Fruit fly (Drosophila melanogaster): Measurements from ENCODE around the gene Nedd4.

Nedd4 gene

DNA sequence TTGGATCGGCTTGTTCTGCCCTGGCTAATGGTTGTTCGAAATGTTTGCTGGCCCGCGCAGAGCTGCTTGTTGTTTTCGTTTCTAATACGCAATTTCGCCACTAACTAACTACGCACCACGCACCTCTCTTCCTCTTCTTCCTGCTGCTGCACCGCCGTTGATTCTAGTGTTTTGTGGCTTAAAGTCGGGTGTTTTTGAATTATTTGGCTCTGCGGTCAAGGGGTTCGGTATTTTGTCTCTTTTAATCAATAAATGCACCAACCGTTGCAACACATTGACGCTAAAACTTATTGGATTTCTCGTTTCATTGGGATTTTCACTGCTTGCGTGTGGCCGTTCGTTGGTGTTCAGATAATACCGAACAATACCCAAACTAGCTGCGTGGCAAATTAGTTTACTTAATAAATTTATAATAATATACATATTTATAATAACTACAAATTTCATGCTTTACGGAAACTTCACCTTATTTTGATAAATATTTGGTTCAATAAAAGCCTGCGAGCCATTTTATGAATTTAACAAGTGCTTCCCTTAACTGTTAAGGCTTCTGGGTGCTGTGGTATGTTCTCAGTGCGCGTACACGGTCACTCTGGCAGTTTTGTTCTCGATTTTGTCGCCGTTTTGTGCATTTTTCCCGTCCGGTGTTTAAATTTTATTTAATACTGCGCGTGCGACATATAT lies at the start of gene Nedd4, which contains the start of gene Edc3 (continued):
- TF ChIP-seq CG9437 (GFP tag; optimal IDR thresholded peaks at IDR 0.05) = no peak
- TF ChIP-seq p53 (GFP tag; optimal IDR thresholded peaks at IDR 0.05) = no peak
- no peak for TF ChIP-seq cg (GFP tag; optimal IDR thresholded peaks at IDR 0.05)
- TF ChIP-seq CG2712 (tag; optimal IDR thresholded peaks at IDR 0.05) = peak; percentile 60
- peak; percentile 23 for TF ChIP-seq CG12299 (tag; optimal IDR thresholded peaks at IDR 0.05)
- TF ChIP-seq CG13624 (GFP tag; optimal IDR thresholded peaks at IDR 0.05) = peak; percentile 93
- TF ChIP-seq CG2202 (tag; optimal IDR thresholded peaks at IDR 0.05) = peak; percentile 16
- TF ChIP-seq NfI (GFP tag; optimal IDR thresholded peaks at IDR 0.05) = no peak
- no peak for TF ChIP-seq nom (GFP tag; optimal IDR thresholded peaks at IDR 0.05)
- peak; percentile 75 for TF ChIP-seq CG10267 (tag; optimal IDR thresholded peaks at IDR 0.05)
- peak; percentile 78 for TF ChIP-seq CG14710 (tag; optimal IDR thresholded peaks at IDR 0.05)
- TF ChIP-seq chn (GFP tag; optimal IDR thresholded peaks at IDR 0.05) = no peak
- no peak for TF ChIP-seq CG32767 (GFP tag; IDR thresholded peaks at IDR 0.05)
- TF ChIP-seq phol (tag; optimal IDR thresholded peaks at IDR 0.05) = peak; percentile 50
- no peak for TF ChIP-seq CG12071 (GFP tag; optimal IDR thresholded peaks at IDR 0.05)
- TF ChIP-seq run (tag; optimal IDR thresholded peaks at IDR 0.05) = no peak
- no peak for TF ChIP-seq CG16815 (GFP tag; optimal IDR thresholded peaks at IDR 0.05)
- peak; percentile 16 for TF ChIP-seq CG3995 (GFP tag; optimal IDR thresholded peaks at IDR 0.05)
- no peak for TF ChIP-seq wdn (GFP tag; IDR thresholded peaks at IDR 0.05)
- TF ChIP-seq E2f1 (GFP tag; IDR thresholded peaks at IDR 0.05) = no peak
- TF ChIP-seq Spps (tag; optimal IDR thresholded peaks at IDR 0.05) = peak; percentile 2
- peak; percentile 55 for TF ChIP-seq CG15514 (GFP tag; optimal IDR thresholded peaks at IDR 0.05)
- TF ChIP-seq btn (GFP tag; optimal IDR thresholded peaks at IDR 0.05) = no peak
- TF ChIP-seq CG11504 (tag; optimal IDR thresholded peaks at IDR 0.05) = no peak
- TF ChIP-seq sisA (GFP tag; IDR thresholded peaks at IDR 0.05) = no peak
- no peak for TF ChIP-seq ap (GFP tag; IDR thresholded peaks at IDR 0.05)
- TF ChIP-seq gfzf (GFP tag; optimal IDR thresholded peaks at IDR 0.05) = peak; percentile 82
- TF ChIP-seq tx (GFP tag; optimal IDR thresholded peaks at IDR 0.05) = no peak
- no peak for TF ChIP-seq CG12744 (GFP tag; optimal IDR thresholded peaks at IDR 0.05)
- TF ChIP-seq Sin3A (optimal IDR thresholded peaks at IDR 0.05) = peak; percentile 45
- no peak for TF ChIP-seq chm (GFP tag; IDR thresholded peaks at IDR 0.05)
- no peak for TF ChIP-seq Abd-B (GFP tag; optimal IDR thresholded peaks at IDR 0.05)
- TF ChIP-seq CG7556 (GFP tag; optimal IDR thresholded peaks at IDR 0.05) = no peak
- no peak for TF ChIP-seq CG11085 (GFP tag; IDR thresholded peaks at IDR 0.05)
- peak; percentile 22 for TF ChIP-seq dmrt11E (tag; optimal IDR thresholded peaks at IDR 0.05)
- no peak for TF ChIP-seq gcm2 (GFP tag; optimal IDR thresholded peaks at IDR 0.05)
- peak; percentile 20 for TF ChIP-seq unpg (GFP tag; optimal IDR thresholded peaks at IDR 0.05)
- TF ChIP-seq sd (tag; optimal IDR thresholded peaks at IDR 0.05) = no peak
- TF ChIP-seq CG16813 (GFP tag; IDR thresholded peaks at IDR 0.05; ENCODE audit: partially characterized antibody) = peak; percentile 21; the same call in 1 of the 3 replicates
- no peak for TF ChIP-seq CG11398 (GFP tag; optimal IDR thresholded peaks at IDR 0.05)
- peak; percentile 63 for TF ChIP-seq CG12659 (GFP tag; optimal IDR thresholded peaks at IDR 0.05)
- TF ChIP-seq Gsc (GFP tag; IDR thresholded peaks at IDR 0.05) = no peak
- TF ChIP-seq CG13894 (tag; optimal IDR thresholded peaks at IDR 0.05) = no peak
- TF ChIP-seq Rx (GFP tag; IDR thresholded peaks at IDR 0.05) = no peak
- TF ChIP-seq CG14441 (GFP tag; IDR thresholded peaks at IDR 0.05) = no peak
- no peak for TF ChIP-seq Med (GFP tag)
- TF ChIP-seq Meics (GFP tag; optimal IDR thresholded peaks at IDR 0.05) = peak; percentile 20
- TF ChIP-seq so (GFP tag; IDR thresholded peaks at IDR 0.05) = no peak
- TF ChIP-seq CG4424 (GFP tag; optimal IDR thresholded peaks at IDR 0.05) = no peak
- TF ChIP-seq gem (tag; optimal IDR thresholded peaks at IDR 0.05) = no peak
- no peak for TF ChIP-seq CG5953 (GFP tag; IDR thresholded peaks at IDR 0.05)
